Fruit fly (Drosophila melanogaster) whole organism, embryonic: ENCODE measurements around the gene Efr.

Experiments used
- BEAF-32 ChIP-seq: fragments of 200-800 bp; sonication (Bioruptor generic); optimal IDR thresholded peaks from 3 replicates; lab custom pipeline; 2017; ENCODE audit warnings: missing biosample characterization, missing genetic modification characterization, mild to moderate bottlenecking, moderate library complexity, missing genetic modification reagents
- Bdp1 ChIP-seq: fragments of 200-800 bp; sonication (Bioruptor generic); optimal IDR thresholded peaks from 3 replicates; lab custom pipeline; 2016; ENCODE audit warnings: missing biosample characterization, missing genetic modification characterization
- C15 ChIP-seq: fragments of 200-800 bp; sonication (Bioruptor generic); IDR thresholded peaks from 3 replicates; pipeline ENCODE4 v1.3.6; 2022; ENCODE audit warnings: missing biosample characterization, missing genetic modification characterization
- CG11398 ChIP-seq: fragments of 200-800 bp; sonication (Bioruptor generic); optimal IDR thresholded peaks from 2 replicates; lab custom pipeline; 2016; ENCODE audit warnings: missing biosample characterization, missing genetic modification characterization
- CG12942 ChIP-seq: fragments of 200-800 bp; sonication (Bioruptor generic); optimal IDR thresholded peaks from 3 replicates; lab custom pipeline; 2016; ENCODE audit warnings: missing biosample characterization, missing genetic modification characterization
- CG14441 ChIP-seq: fragments of 200-800 bp; sonication (Bioruptor generic); IDR thresholded peaks from 2 replicates; pipeline ENCODE4 v1.3.6; 2022; ENCODE audit warnings: missing biosample characterization, missing genetic modification characterization
- CG15011 ChIP-seq: fragments of 200-800 bp; sonication (Bioruptor generic); optimal IDR thresholded peaks from 3 replicates; lab custom pipeline; 2018; ENCODE audit warnings: missing biosample characterization, mild to moderate bottlenecking, missing genetic modification characterization
- CG1529 ChIP-seq: fragments of 200-800 bp; sonication (Bioruptor generic); optimal IDR thresholded peaks from 3 replicates; lab custom pipeline; 2018; ENCODE audit warnings: missing biosample characterization, missing genetic modification characterization
- CG17912 ChIP-seq: fragments of 200-800 bp; sonication (Bioruptor generic); optimal IDR thresholded peaks from 2 replicates; lab custom pipeline; 2018; ENCODE audit warnings: missing biosample characterization, mild to moderate bottlenecking, missing genetic modification characterization
- CG18011 ChIP-seq: fragments of 200-800 bp; sonication (Bioruptor generic); optimal IDR thresholded peaks from 2 replicates; lab custom pipeline; 2017; ENCODE audit warnings: missing biosample characterization, missing genetic modification characterization, mild to moderate bottlenecking, moderate library complexity, missing genotype
- CG2202 ChIP-seq: fragments of 200-800 bp; sonication (Bioruptor generic); optimal IDR thresholded peaks from 2 replicates; lab custom pipeline; 2018; ENCODE audit warnings: missing biosample characterization, mild to moderate bottlenecking, missing genetic modification characterization
- CG31365 ChIP-seq: fragments of 200-800 bp; sonication (Bioruptor generic); optimal IDR thresholded peaks from 2 replicates; lab custom pipeline; 2018; ENCODE audit warnings: missing biosample characterization, mild to moderate bottlenecking, missing genetic modification characterization
- CG31441 ChIP-seq: fragments of 200-800 bp; sonication (Bioruptor generic); IDR thresholded peaks from 2 replicates; pipeline ENCODE4 v1.3.6; 2022; ENCODE audit warnings: missing biosample characterization, missing genetic modification characterization
- CG3407 ChIP-seq: fragments of 200-800 bp; sonication (Bioruptor generic); optimal IDR thresholded peaks from 2 replicates; lab custom pipeline; 2018; ENCODE audit warnings: missing biosample characterization, mild to moderate bottlenecking, missing genetic modification characterization
- CG5180 ChIP-seq: fragments of 200-800 bp; sonication (Bioruptor generic); optimal IDR thresholded peaks from 3 replicates; lab custom pipeline; 2017; ENCODE audit warnings: missing biosample characterization, missing genetic modification characterization, mild to moderate bottlenecking, moderate library complexity, missing genetic modification reagents
- CG6813 ChIP-seq: fragments of 200-800 bp; sonication (Bioruptor generic); optimal IDR thresholded peaks from 2 replicates; lab custom pipeline; 2017; ENCODE audit warnings: missing biosample characterization, missing genetic modification characterization, mild to moderate bottlenecking, moderate library complexity, missing genetic modification reagents
- CG7372 ChIP-seq: fragments of 200-800 bp; sonication (Bioruptor generic); IDR thresholded peaks from 2 replicates; pipeline ENCODE4 v1.3.6; 2022; ENCODE audit warnings: missing biosample characterization, missing genetic modification characterization
- CG7963 ChIP-seq: fragments of 200-800 bp; sonication (Bioruptor generic); IDR thresholded peaks from 3 replicates; pipeline ENCODE4 v1.3.6; 2022; ENCODE audit warnings: missing biosample characterization, missing genetic modification characterization; ENCODE audit not compliant: partially characterized antibody
- Chrac-16 ChIP-seq: fragments of 200-800 bp; sonication (Bioruptor generic); optimal IDR thresholded peaks from 3 replicates; lab custom pipeline; 2016; ENCODE audit warnings: missing biosample characterization, missing genetic modification characterization
- D19B ChIP-seq: fragments of 200-800 bp; sonication (Bioruptor generic); optimal IDR thresholded peaks from 2 replicates; lab custom pipeline; 2017; ENCODE audit warnings: missing biosample characterization, mild to moderate bottlenecking, missing genetic modification characterization
- Dek ChIP-seq: fragments of 200-800 bp; sonication (Bioruptor generic); optimal IDR thresholded peaks from 3 replicates; lab custom pipeline; 2019; ENCODE audit warnings: missing biosample characterization, mild to moderate bottlenecking, missing genetic modification characterization, moderate library complexity
- Drgx ChIP-seq: fragments of 200-800 bp; sonication (Bioruptor generic); IDR thresholded peaks from 2 replicates; pipeline ENCODE4 v1.3.6; 2022; ENCODE audit warnings: missing biosample characterization, missing genetic modification characterization
- ERR ChIP-seq: fragments of 200-800 bp; sonication (Bioruptor generic); optimal IDR thresholded peaks from 2 replicates; lab custom pipeline; 2016; ENCODE audit warnings: missing biosample characterization, missing genetic modification characterization
- Lim3 ChIP-seq: fragments of 200-800 bp; sonication (Bioruptor generic); IDR thresholded peaks from 2 replicates; pipeline ENCODE4 v1.3.6; 2022; ENCODE audit warnings: missing biosample characterization, missing genetic modification characterization
- Mad ChIP-seq: fragments of 200-800 bp; sonication (Bioruptor generic); optimal IDR thresholded peaks from 2 replicates; lab custom pipeline; 2016; ENCODE audit warnings: missing biosample characterization, missing genetic modification characterization
- NFAT ChIP-seq: fragments of 200-800 bp; sonication (Bioruptor generic); IDR thresholded peaks from 2 replicates; pipeline ENCODE4 v1.3.6; 2022; ENCODE audit warnings: missing biosample characterization, missing genetic modification characterization
- NfI ChIP-seq: fragments of 200-800 bp; sonication (Bioruptor generic); optimal IDR thresholded peaks from 3 replicates; lab custom pipeline; 2018; ENCODE audit warnings: missing biosample characterization, mild to moderate bottlenecking, missing genetic modification characterization, moderate library complexity
- Ssrp ChIP-seq: fragments of 200-800 bp; sonication (Bioruptor generic); optimal IDR thresholded peaks from 2 replicates; lab custom pipeline; 2018; ENCODE audit warnings: missing biosample characterization, mild to moderate bottlenecking, missing genetic modification characterization, moderate library complexity
- Xbp1 ChIP-seq: fragments of 200-800 bp; sonication (Bioruptor generic); optimal IDR thresholded peaks from 3 replicates; lab custom pipeline; 2016; ENCODE audit warnings: missing biosample characterization, mild to moderate bottlenecking, missing genetic modification characterization
- Xrp1 ChIP-seq: fragments of 200-800 bp; sonication (Bioruptor generic); IDR thresholded peaks from 2 replicates; pipeline ENCODE4 v1.3.6; 2022; ENCODE audit warnings: missing biosample characterization, missing genetic modification characterization
- YL-1 ChIP-seq: fragments of 200-800 bp; sonication (Bioruptor generic); optimal IDR thresholded peaks from 3 replicates; lab custom pipeline; 2017; ENCODE audit warnings: missing biosample characterization, mild to moderate bottlenecking, missing genetic modification characterization
- ap ChIP-seq: fragments of 200-800 bp; sonication (Bioruptor generic); IDR thresholded peaks from 2 replicates; pipeline ENCODE4 v1.3.6; 2022; ENCODE audit warnings: missing biosample characterization, missing genetic modification characterization
- caup ChIP-seq: fragments of 200-800 bp; sonication (Bioruptor generic); optimal IDR thresholded peaks from 3 replicates; lab custom pipeline; 2017; ENCODE audit warnings: missing biosample characterization, mild to moderate bottlenecking, missing genetic modification characterization, moderate library complexity; ENCODE audit not compliant: severe bottlenecking
- dan ChIP-seq: fragments of 200-800 bp; sonication (Bioruptor generic); IDR thresholded peaks from 2 replicates; pipeline ENCODE4 v1.3.6; 2022; ENCODE audit warnings: missing biosample characterization, missing genetic modification characterization
- gro ChIP-seq: fragments of 200-800 bp; sonication (Bioruptor generic); optimal IDR thresholded peaks from 2 replicates; lab custom pipeline; 2016; ENCODE audit warnings: missing biosample characterization, missing genetic modification characterization
- lab ChIP-seq: fragments of 200-800 bp; sonication (Bioruptor generic); optimal IDR thresholded peaks from 3 replicates; lab custom pipeline; 2017; ENCODE audit warnings: missing biosample characterization, missing genetic modification characterization, mild to moderate bottlenecking, moderate library complexity, missing genetic modification reagents
- nom ChIP-seq: fragments of 200-800 bp; sonication (Bioruptor generic); optimal IDR thresholded peaks from 2 replicates; lab custom pipeline; 2017; ENCODE audit warnings: missing biosample characterization, missing genetic modification characterization, mild to moderate bottlenecking, moderate library complexity, missing genetic modification reagents
- odd ChIP-seq: fragments of 200-800 bp; sonication (Bioruptor generic); optimal IDR thresholded peaks from 2 replicates; lab custom pipeline; 2017; ENCODE audit warnings: missing biosample characterization, mild to moderate bottlenecking, missing genetic modification characterization
- pb ChIP-seq: fragments of 200-800 bp; sonication (Bioruptor generic); optimal IDR thresholded peaks from 3 replicates; lab custom pipeline; 2016; ENCODE audit warnings: missing biosample characterization, missing genetic modification characterization
- peb ChIP-seq: fragments of 200-800 bp; sonication (Bioruptor generic); IDR thresholded peaks from 2 replicates; pipeline ENCODE4 v1.3.6; 2022; ENCODE audit warnings: missing biosample characterization, missing genetic modification characterization
- pros ChIP-seq: fragments of 200-800 bp; sonication (Bioruptor generic); optimal IDR thresholded peaks from 3 replicates; lab custom pipeline; 2019; ENCODE audit warnings: missing biosample characterization, mild to moderate bottlenecking, missing genetic modification characterization, moderate library complexity
- psq ChIP-seq: fragments of 200-800 bp; sonication (Bioruptor generic); optimal IDR thresholded peaks from 2 replicates; lab custom pipeline; 2017; ENCODE audit warnings: missing biosample characterization, missing genetic modification characterization
- shn ChIP-seq: fragments of 200-800 bp; sonication (Bioruptor generic); optimal IDR thresholded peaks from 3 replicates; lab custom pipeline; 2016; ENCODE audit warnings: missing biosample characterization, missing genetic modification characterization
- stwl ChIP-seq: fragments of 200-800 bp; sonication (Bioruptor generic); optimal IDR thresholded peaks from 3 replicates; lab custom pipeline; 2018; ENCODE audit warnings: missing biosample characterization, mild to moderate bottlenecking, missing genetic modification characterization, moderate library complexity
- tio ChIP-seq: fragments of 200-800 bp; sonication (Bioruptor generic); optimal IDR thresholded peaks from 2 replicates; lab custom pipeline; 2017; ENCODE audit warnings: missing biosample characterization, missing genetic modification characterization, inconsistent platforms
- trh ChIP-seq: fragments of 200-800 bp; sonication (Bioruptor generic); optimal IDR thresholded peaks from 2 replicates; lab custom pipeline; 2016; ENCODE audit warnings: missing biosample characterization, missing genetic modification characterization
- usp ChIP-seq: fragments of >200 bp; optimal IDR thresholded peaks from 2 replicates; lab custom pipeline; 2017; ENCODE audit warnings: missing biosample characterization, missing genetic modification characterization
- vfl ChIP-seq: fragments of 200-800 bp; sonication (Bioruptor generic); optimal IDR thresholded peaks from 2 replicates; lab custom pipeline; 2016; ENCODE audit warnings: missing biosample characterization, missing genetic modification characterization

The Efr gene

dm6 chrX:6224225-6225190 is 4.8 kb downstream of the Efr start, which contains the start of gene sqh (continued):
- no peak for TF ChIP-seq pb (GFP tag; lab: Kevin White, UChicago)
- TF ChIP-seq pros (GFP tag; lab: Kevin White, UChicago), result peak; percentile 40
- TF ChIP-seq BEAF-32 (GFP tag; lab: Kevin White, UChicago), result no peak
- TF ChIP-seq shn (GFP tag; lab: Kevin White, UChicago), result peak; percentile 36
- TF ChIP-seq Ssrp, result peak; percentile 84
- no peak for TF ChIP-seq CG15011 (GFP tag; lab: Kevin White, UChicago)
- TF ChIP-seq Dek (tag; lab: Kevin White, UChicago), result peak; percentile 88
- no peak for TF ChIP-seq CG11398 (GFP tag; lab: Kevin White, UChicago)
- peak; percentile 73 for TF ChIP-seq CG18011 (GFP tag; lab: Kevin White, UChicago)
- TF ChIP-seq CG3407 (GFP tag; lab: Kevin White, UChicago), result peak; percentile 87
- peak; percentile 67 for TF ChIP-seq D19B (GFP tag; lab: Kevin White, UChicago)
- TF ChIP-seq CG5180 (GFP tag; lab: Kevin White, UChicago), result peak; percentile 73
- peak; percentile 78 for TF ChIP-seq CG12942 (GFP tag; lab: Kevin White, UChicago)
- TF ChIP-seq Drgx (GFP tag; lab: Robert Waterston, UW), result peak; percentile 92
- TF ChIP-seq dan, result peak; percentile 59; the same call in 1 of the 2 replicates
- peak; percentile 78 for TF ChIP-seq C15 (GFP tag; lab: Robert Waterston, UW)
- no peak for TF ChIP-seq gro (GFP tag; lab: Kevin White, UChicago)
- peak; percentile 77 for TF ChIP-seq CG31441 (GFP tag; lab: Robert Waterston, UW)
- no peak for TF ChIP-seq stwl (tag; lab: Kevin White, UChicago)
- no peak for TF ChIP-seq usp (GFP tag; lab: Kevin White, UChicago)
- peak; percentile 79 for TF ChIP-seq Mad (GFP tag; lab: Kevin White, UChicago)
- TF ChIP-seq Lim3, result peak; percentile 84
- peak; percentile 91 for TF ChIP-seq lab (GFP tag; lab: Kevin White, UChicago)
- TF ChIP-seq vfl (GFP tag; lab: Kevin White, UChicago), result peak; percentile 63
- peak; percentile 74 for TF ChIP-seq CG2202 (tag; lab: Kevin White, UChicago)
- peak; percentile 89 for TF ChIP-seq NfI (GFP tag; lab: Kevin White, UChicago)
- peak; percentile 65 for TF ChIP-seq peb (GFP tag; lab: Robert Waterston, UW)
- TF ChIP-seq CG31365, result peak; percentile 50
- TF ChIP-seq odd (GFP tag; lab: Kevin White, UChicago), result peak; percentile 92
- peak; percentile 87 for TF ChIP-seq CG7372
- peak; percentile 90 for TF ChIP-seq CG1529 (GFP tag; lab: Kevin White, UChicago)
- TF ChIP-seq ap (GFP tag; lab: Robert Waterston, UW), result peak; percentile 78
- TF ChIP-seq Xbp1, result peak; percentile 84
- TF ChIP-seq nom (GFP tag; lab: Kevin White, UChicago), result peak; percentile 70
- peak; percentile 24 for TF ChIP-seq trh
- TF ChIP-seq ERR (GFP tag; lab: Kevin White, UChicago), result no peak
- TF ChIP-seq psq (GFP tag; lab: Kevin White, UChicago), result peak; percentile 50
- TF ChIP-seq CG17912 (GFP tag; lab: Kevin White, UChicago), result peak; percentile 68
- TF ChIP-seq CG14441 (GFP tag; lab: Robert Waterston, UW), result peak; percentile 92
- TF ChIP-seq CG6813, result peak; percentile 82
- TF ChIP-seq CG7963 (GFP tag; lab: Robert Waterston, UW), result no peak
- peak; percentile 82 for TF ChIP-seq Chrac-16 (GFP tag; lab: Kevin White, UChicago)
- TF ChIP-seq NFAT (GFP tag; lab: Robert Waterston, UW), result peak; percentile 84
- TF ChIP-seq Bdp1 (GFP tag; lab: Kevin White, UChicago), result peak; percentile 24
- peak; percentile 91 for TF ChIP-seq Xrp1
- TF ChIP-seq caup (GFP tag; lab: Kevin White, UChicago), result peak; percentile 84
- TF ChIP-seq tio (GFP tag; lab: Kevin White, UChicago), result no peak
- peak; percentile 54 for TF ChIP-seq YL-1 (GFP tag; lab: Kevin White, UChicago)
